Fruit fly (Drosophila melanogaster): Measurements from ENCODE around the gene pes.

DNA sequence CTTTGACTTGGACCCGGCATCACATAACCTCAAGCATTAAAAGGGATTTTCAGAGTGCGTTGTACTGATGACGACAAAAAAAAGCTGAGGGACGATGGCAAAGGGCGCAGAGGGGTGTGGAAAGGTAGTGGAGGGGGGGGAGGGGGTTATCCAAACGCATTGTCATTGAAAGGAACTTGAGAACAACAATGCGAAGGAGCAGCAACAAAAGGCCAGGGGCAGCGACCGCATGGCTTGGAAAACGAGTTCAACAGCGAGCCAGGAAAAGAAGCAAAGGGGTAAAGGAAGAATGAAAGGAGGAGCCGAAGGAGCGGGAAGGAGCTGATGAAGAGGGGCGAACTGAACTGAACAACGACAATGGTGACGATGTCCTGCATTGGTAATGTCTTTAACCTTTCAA is 31.7 kb downstream of the pes start:
- no peak for TF ChIP-seq Pif1B (GFP tag; optimal IDR thresholded peaks at IDR 0.05)
- TF ChIP-seq Pif1A (GFP tag; optimal IDR thresholded peaks at IDR 0.05): no peak
- no peak for TF ChIP-seq Snoo (tag; optimal IDR thresholded peaks at IDR 0.05)
- TF ChIP-seq CG15710 (tag; optimal IDR thresholded peaks at IDR 0.05): no peak
- TF ChIP-seq rn (GFP tag; IDR thresholded peaks at IDR 0.05): no peak
